Worm (Caenorhabditis elegans): ENCODE measurements around the gene timm-17B.1.
"Not testable (repeated sequence)": the region's sequence is repeated elsewhere in the genome, so short reads cannot be mapped to it uniquely, and the experiment has no call there.

Gene timm-17B.1

ce11 chrIV:4723687-4724086 lies 21.6 kb downstream of the timm-17B.1 start:
- TF ChIP-seq unc-62 (GFP tag; optimal IDR thresholded peaks at IDR 0.05) (no peak), elt-1 (tag; optimal IDR thresholded peaks at IDR 0.05; ENCODE audit: borderline replicate concordance, insufficient read depth) (no peak), mab-5 (tag; optimal IDR thresholded peaks at IDR 0.05) (no peak), tbx-8 (GFP tag; optimal IDR thresholded peaks at IDR 0.05) (no peak), ceh-83 (GFP tag; optimal IDR thresholded peaks at IDR 0.05) (no peak), lin-13 (tag; optimal IDR thresholded peaks at IDR 0.05) (no peak), snpc-4 (tag; optimal IDR thresholded peaks at IDR 0.05) (no peak), mep-1 (tag; optimal IDR thresholded peaks at IDR 0.05) (no peak), lin-32 (GFP tag; optimal IDR thresholded peaks at IDR 0.05) (no peak)

- peak; percentile 61 for TF ChIP-seq lsy-2 (tag; optimal IDR thresholded peaks at IDR 0.05)
These were observed 24.8 kb downstream of the timm-17B.1 start for ce11 chrIV:4720522-4720921.

ce11 chrIV:4715785-4716184 lies 29.5 kb downstream of the timm-17B.1 start, which contains the start of gene miro-1:
miro-1 (minus strand) TSS chrIV:4715807.
- TF ChIP-seq sptf-1 (tag; optimal IDR thresholded peaks at IDR 0.05); unc-62 (GFP tag; optimal IDR thresholded peaks at IDR 0.05); zip-8 (tag; optimal IDR thresholded peaks at IDR 0.05): not testable (repeated sequence)

- TF ChIP-seq drap-1 (GFP tag; optimal IDR thresholded peaks at IDR 0.05) = no peak
- TF ChIP-seq ceh-39 (tag; optimal IDR thresholded peaks at IDR 0.05) = no peak
- TF ChIP-seq nhr-12 (tag; optimal IDR thresholded peaks at IDR 0.05) = no peak
- no peak for TF ChIP-seq ztf-11 (tag; optimal IDR thresholded peaks at IDR 0.05)
- peak; percentile 5 for TF ChIP-seq ces-1 (GFP tag; optimal IDR thresholded peaks at IDR 0.05)
- TF ChIP-seq sptf-1 (tag; optimal IDR thresholded peaks at IDR 0.05) = no peak
- no peak for TF ChIP-seq ham-2 (GFP tag; optimal IDR thresholded peaks at IDR 0.05)
These were observed 32.9 kb downstream of the timm-17B.1 start, which contains the start of gene yars-2 for ce11 chrIV:4712376-4712775. yars-2 (minus strand) TSS chrIV:4712624.

ce11 chrIV:4710459-4710858 lies 34.8 kb downstream of the timm-17B.1 start, which contains the start of gene cif-1:
cif-1 (minus strand) TSS chrIV:4710755.
- TF ChIP-seq M03D4.4 (tag; optimal IDR thresholded peaks at IDR 0.05) (no peak), mep-1 (tag; optimal IDR thresholded peaks at IDR 0.05) (no peak)

ce11 chrIV:4705922-4706321 lies 39.4 kb downstream of the timm-17B.1 start:
- no peak for TF ChIP-seq tbx-8 (GFP tag; optimal IDR thresholded peaks at IDR 0.05)
- TF ChIP-seq flh-1 (GFP tag; optimal IDR thresholded peaks at IDR 0.05) = no peak
- TF ChIP-seq zip-8 (tag; optimal IDR thresholded peaks at IDR 0.05) = no peak
- TF ChIP-seq ceh-39 (tag; optimal IDR thresholded peaks at IDR 0.05) = no peak
- no peak for TF ChIP-seq M03D4.4 (tag; optimal IDR thresholded peaks at IDR 0.05)
- TF ChIP-seq lsy-2 (tag; optimal IDR thresholded peaks at IDR 0.05) = no peak
- no peak for TF ChIP-seq elt-1 (tag; optimal IDR thresholded peaks at IDR 0.05; ENCODE audit: borderline replicate concordance, insufficient read depth)
- no peak for TF ChIP-seq pha-4 (tag; optimal IDR thresholded peaks at IDR 0.05)
- TF ChIP-seq nhr-2 (tag; optimal IDR thresholded peaks at IDR 0.05) = no peak
- no peak for TF ChIP-seq nhr-76 (tag; optimal IDR thresholded peaks at IDR 0.05)
- no peak for TF ChIP-seq mab-5 (tag; optimal IDR thresholded peaks at IDR 0.05)
- TF ChIP-seq unc-62 (GFP tag; optimal IDR thresholded peaks at IDR 0.05) = no peak

ce11 chrIV:4705182-4705581 lies 40.1 kb downstream of the timm-17B.1 start:
- peak; percentile 54 for TF ChIP-seq sptf-1 (tag; optimal IDR thresholded peaks at IDR 0.05)
- peak; percentile 34 for TF ChIP-seq ham-2 (GFP tag; optimal IDR thresholded peaks at IDR 0.05)
- TF ChIP-seq elt-1 (tag; optimal IDR thresholded peaks at IDR 0.05; ENCODE audit: borderline replicate concordance, insufficient read depth) = no peak
- no peak for TF ChIP-seq flh-1 (GFP tag; optimal IDR thresholded peaks at IDR 0.05)
- peak; percentile 48 for TF ChIP-seq mls-2 (tag; optimal IDR thresholded peaks at IDR 0.05)
- no peak for TF ChIP-seq nhr-2 (tag; optimal IDR thresholded peaks at IDR 0.05)
- TF ChIP-seq lin-13 (tag; optimal IDR thresholded peaks at IDR 0.05) = no peak

ce11 chrIV:4703911-4704310 lies 41.4 kb downstream of the timm-17B.1 start, which contains the start of gene ogdh-1:
ogdh-1 (minus strand) TSS chrIV:4704011.
- no peak for TF ChIP-seq unc-39 (tag; optimal IDR thresholded peaks at IDR 0.05)
- no peak for TF ChIP-seq ztf-11 (tag; optimal IDR thresholded peaks at IDR 0.05)
- TF ChIP-seq ceh-39 (tag; optimal IDR thresholded peaks at IDR 0.05) = no peak
- no peak for TF ChIP-seq ham-2 (GFP tag; optimal IDR thresholded peaks at IDR 0.05)
- TF ChIP-seq sem-2 (GFP tag; optimal IDR thresholded peaks at IDR 0.05) = no peak
- TF ChIP-seq nhr-12 (tag; optimal IDR thresholded peaks at IDR 0.05) = no peak
- TF ChIP-seq sptf-1 (tag; optimal IDR thresholded peaks at IDR 0.05) = no peak
- TF ChIP-seq tbx-8 (GFP tag; optimal IDR thresholded peaks at IDR 0.05) = no peak
- no peak for TF ChIP-seq zip-8 (tag; optimal IDR thresholded peaks at IDR 0.05)
- TF ChIP-seq M03D4.4 (tag; optimal IDR thresholded peaks at IDR 0.05) = no peak
- TF ChIP-seq unc-62 (GFP tag; optimal IDR thresholded peaks at IDR 0.05) = no peak
- no peak for TF ChIP-seq unc-120 (tag; optimal IDR thresholded peaks at IDR 0.05; ENCODE audit: poor library complexity, severe bottlenecking)
- no peak for TF ChIP-seq flh-1 (GFP tag; optimal IDR thresholded peaks at IDR 0.05)
- TF ChIP-seq elt-3 (tag; optimal IDR thresholded peaks at IDR 0.05) = no peak
- no peak for TF ChIP-seq ces-1 (GFP tag; optimal IDR thresholded peaks at IDR 0.05)
